Worm (Caenorhabditis elegans) whole organism, young adult: Measurements from ENCODE around the gene nhr-231.
A peak's percentile ranks its signal among the peaks of the same experiment; 100 is the strongest.

Experiments
- B0336.3 ChIP-seq: fragments of 200-800 bp; sonication (Bioruptor generic); IDR thresholded peaks from 2 replicates; pipeline ENCODE4 v1.3.6; 2022; ENCODE audit warnings: missing genetic modification characterization, missing compliant biosample characterization
- F23B12.7 ChIP-seq: sonication (generic microtip); optimal IDR thresholded peaks from 2 replicates; lab custom pipeline; 2017; ENCODE audit warnings: missing genetic modification characterization, mild to moderate bottlenecking, missing compliant biosample characterization, antibody characterized with exemption, moderate library complexity; ENCODE audit not compliant: insufficient read depth
- F39B2.1 ChIP-seq: fragments of 200-800 bp; sonication (Bioruptor generic); IDR thresholded peaks from 2 replicates; pipeline ENCODE4 v1.3.6; 2022; ENCODE audit warnings: missing genetic modification reagents, missing genetic modification characterization, missing compliant biosample characterization
- F57C9.4 ChIP-seq: sonication (generic microtip); optimal IDR thresholded peaks from 2 replicates; lab custom pipeline; 2017; ENCODE audit warnings: mild to moderate bottlenecking, missing genetic modification characterization, missing compliant biosample characterization
- T26A5.8 ChIP-seq: sonication (generic microtip); optimal IDR thresholded peaks from 2 replicates; lab custom pipeline; 2016; ENCODE audit warnings: missing genetic modification characterization, missing compliant biosample characterization
- ama-1 ChIP-seq, 3 experiments: fragments of 150-350 bp in 1 of 3; sonication (generic microtip) in 2 of 3; optimal IDR thresholded peaks; 2 replicates each; lab custom pipeline; 2014 to 2018; ENCODE audit warnings: missing biosample characterization in 2 of 3, missing genetic modification characterization in 2 of 3, missing genetic modification reagents in 2 of 3
- athp-1 ChIP-seq: sonication (generic microtip); optimal IDR thresholded peaks from 2 replicates; lab custom pipeline; 2017; ENCODE audit warnings: mild to moderate bottlenecking, missing genetic modification characterization, missing compliant biosample characterization
- ceh-27 ChIP-seq: fragments of 200-800 bp; sonication (Bioruptor generic); optimal IDR thresholded peaks from 2 replicates; lab custom pipeline; 2018; ENCODE audit warnings: mild to moderate bottlenecking, missing genetic modification characterization, moderate library complexity, missing compliant biosample characterization
- ceh-79 ChIP-seq: sonication (generic microtip); optimal IDR thresholded peaks from 2 replicates; lab custom pipeline; 2017; ENCODE audit warnings: mild to moderate bottlenecking, missing genetic modification characterization, missing compliant biosample characterization
- dox-1 ChIP-seq: fragments of 200-800 bp; sonication (Bioruptor generic); IDR thresholded peaks from 2 replicates; pipeline ENCODE4 v1.3.6; 2022; ENCODE audit warnings: missing genetic modification reagents, missing genetic modification characterization, missing compliant biosample characterization
- dpff-1 ChIP-seq: sonication (generic microtip); optimal IDR thresholded peaks from 2 replicates; lab custom pipeline; 2017; ENCODE audit warnings: mild to moderate bottlenecking, missing genetic modification characterization, missing compliant biosample characterization
- hmg-1.2 ChIP-seq: fragments of 200-800 bp; sonication (Bioruptor generic); IDR thresholded peaks from 2 replicates; pipeline ENCODE4 v1.3.6; 2022; ENCODE audit warnings: missing genetic modification reagents, missing genetic modification characterization, missing compliant biosample characterization
- let-526 ChIP-seq: fragments of 200-800 bp; sonication (Bioruptor generic); IDR thresholded peaks from 2 replicates; pipeline ENCODE4 v1.3.6; 2022; ENCODE audit warnings: missing genetic modification reagents, missing genetic modification characterization, missing compliant biosample characterization
- lin-40 ChIP-seq: sonication (generic microtip); optimal IDR thresholded peaks from 2 replicates; lab custom pipeline; 2016; ENCODE audit warnings: missing genetic modification characterization, mild to moderate bottlenecking, missing compliant biosample characterization, missing genotype, missing genetic modification reagents
- nhr-80 ChIP-seq: sonication (generic microtip); optimal IDR thresholded peaks from 2 replicates; lab custom pipeline; 2016; ENCODE audit warnings: missing genetic modification characterization, missing compliant biosample characterization
- pha-4 ChIP-seq: fragments of 150-350 bp; sonication (generic microtip); optimal IDR thresholded peaks from 2 replicates; lab custom pipeline; 2014; ENCODE audit warnings: missing biosample characterization, missing genetic modification reagents, missing genetic modification characterization
- snpc-4 ChIP-seq, 5 experiments: fragments of 150-350 bp in 1 of 5; sonication (generic microtip) in 4 of 5; optimal IDR thresholded peaks; 2 replicates each; lab custom pipeline; 2014 to 2018; ENCODE audit warnings: missing genetic modification characterization in 5 of 5, missing biosample characterization in 3 of 5, antibody characterized with exemption in 2 of 5, mild to moderate bottlenecking in 2 of 5, missing compliant biosample characterization in 2 of 5, missing genotype in 2 of 5, moderate library complexity in 2 of 5, missing genetic modification reagents in 1 of 5
- tbp1 ChIP-seq: fragments of 200-800 bp; sonication (Bioruptor generic); optimal IDR thresholded peaks from 2 replicates; lab custom pipeline; 2018; ENCODE audit warnings: mild to moderate bottlenecking, missing genetic modification characterization, missing compliant biosample characterization
- ztf-3 ChIP-seq: fragments of 200-800 bp; sonication (Bioruptor generic); optimal IDR thresholded peaks from 2 replicates; lab custom pipeline; 2018; ENCODE audit warnings: mild to moderate bottlenecking, missing genetic modification characterization, missing compliant biosample characterization

The nhr-231 gene

DNA sequence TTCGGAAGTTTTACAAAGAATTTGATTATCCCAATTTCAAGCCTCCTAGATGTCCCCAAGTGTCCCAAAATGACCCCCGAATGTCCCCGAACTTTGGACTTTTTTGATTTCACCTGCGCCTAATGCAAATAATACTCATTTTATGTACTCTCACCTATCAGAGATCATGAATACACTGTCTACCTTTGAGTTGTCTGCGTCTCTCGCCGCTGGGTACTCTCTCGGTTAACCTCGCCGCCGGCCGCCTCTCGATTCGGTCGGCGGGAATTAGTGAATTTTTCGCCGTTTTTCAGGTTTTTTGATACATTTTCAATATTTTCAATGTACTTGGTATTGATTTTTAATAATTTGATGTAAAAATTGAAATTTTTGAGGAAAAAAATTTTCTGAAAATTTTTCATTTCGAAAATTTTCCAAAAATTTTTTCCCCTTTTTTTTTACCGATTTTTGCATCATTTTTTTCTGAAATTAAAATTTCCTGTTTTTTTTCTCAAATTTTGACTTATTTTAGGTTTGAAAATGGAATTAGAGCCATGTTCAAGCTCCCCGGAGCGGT lies 48.1 kb downstream of the nhr-231 start, which contains the start of gene nhr-65:
TSS of gene nhr-65 (plus strand) at position 506 of the 556 bp plus-strand sequence.
- TF ChIP-seq hmg-1.2 (GFP tag; lab: Robert Waterston, UW) = peak; percentile 92
- TF ChIP-seq F39B2.1 (GFP tag; lab: Robert Waterston, UW) = no peak
- TF ChIP-seq athp-1 (tag; lab: Kevin White, UChicago) = no peak
- TF ChIP-seq pha-4 (tag; lab: Kevin White, UChicago) = peak; percentile 3
- no peak for TF ChIP-seq snpc-4 (GFP tag; optimal IDR thresholded peaks at IDR 0.05; lab: Kevin White, UChicago)
- TF ChIP-seq snpc-4 (tag; optimal IDR thresholded peaks at IDR 0.05; lab: Kevin White, UChicago) = peak in 1 of 4 experiments; percentile 24
- no peak for TF ChIP-seq T26A5.8 (tag; lab: Kevin White, UChicago)
- no peak for TF ChIP-seq lin-40 (tag; lab: Kevin White, UChicago)
- peak; percentile 24 for TF ChIP-seq nhr-80 (tag; lab: Kevin White, UChicago)
- 0 out of 2 replicates have a peak, but pooled peaks have one; percentile 30 for TF ChIP-seq dox-1 (GFP tag; lab: Robert Waterston, UW)

DNA sequence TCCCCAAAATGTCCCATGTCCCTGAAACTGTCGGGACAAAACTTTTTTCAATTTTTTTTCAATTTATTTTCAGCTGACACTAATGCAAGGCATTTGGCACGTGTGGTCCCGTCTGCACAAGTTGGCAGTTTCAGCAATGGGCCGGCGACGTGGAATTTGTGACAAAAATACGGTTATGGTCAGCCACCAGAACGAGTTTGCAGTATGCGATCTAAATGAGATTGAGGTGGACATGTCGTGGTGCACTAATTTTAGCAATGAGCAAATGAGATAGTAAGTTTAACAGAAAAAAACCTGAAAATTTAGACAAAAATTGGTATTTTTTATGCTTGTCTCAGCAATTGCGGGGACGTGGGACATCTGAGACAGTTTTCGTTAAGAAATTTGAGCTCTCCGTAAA lies 51.7 kb downstream of the nhr-231 start:
- TF ChIP-seq F57C9.4 (tag; lab: Kevin White, UChicago) = no peak
- TF ChIP-seq dpff-1 = no peak
- no peak for TF ChIP-seq ceh-79
- TF ChIP-seq ztf-3 (GFP tag; lab: Kevin White, UChicago) = no peak
- no peak for TF ChIP-seq F39B2.1 (GFP tag; lab: Robert Waterston, UW)
- TF ChIP-seq ama-1 (optimal IDR thresholded peaks at IDR 0.05; lab: Kevin White, UChicago) = no peak
- TF ChIP-seq ama-1 (GFP tag; optimal IDR thresholded peaks at IDR 0.05; lab: Kevin White, UChicago) = no peak
- TF ChIP-seq F23B12.7 (tag; lab: Kevin White, UChicago) = no peak
- TF ChIP-seq pha-4 (tag; lab: Kevin White, UChicago) = no peak
- TF ChIP-seq tbp1 (GFP tag; lab: Kevin White, UChicago) = no peak
- TF ChIP-seq let-526 (GFP tag; lab: Robert Waterston, UW) = no peak
- no peak for TF ChIP-seq ceh-27 (GFP tag; lab: Kevin White, UChicago)
- TF ChIP-seq dox-1 (GFP tag; lab: Robert Waterston, UW) = no peak
- TF ChIP-seq B0336.3 (GFP tag; lab: Robert Waterston, UW) = no peak
- TF ChIP-seq, all 124 proteins: peak for 0
